Fruit fly (Drosophila melanogaster): ENCODE results near the gene CG14613.
A peak's percentile ranks its signal among the peaks of the same experiment; 100 is the strongest.

The CG14613 gene

dm6 chrX:22479207-22479820 is 7.5 kb upstream of the CG14613 start:
- peak; percentile 34 for TF ChIP-seq CG17801 (GFP tag; optimal IDR thresholded peaks at IDR 0.05; ENCODE audit: partially characterized antibody)

- TF ChIP-seq CG17801 (GFP tag; optimal IDR thresholded peaks at IDR 0.05; ENCODE audit: partially characterized antibody) = no peak
Observed at dm6 chrX:22477689-22478590, 6.1 kb upstream of the CG14613 start.

dm6 chrX:22474881-22475280 is 3.1 kb upstream of the CG14613 start:
- no peak for TF ChIP-seq CG17801 (GFP tag; optimal IDR thresholded peaks at IDR 0.05; ENCODE audit: partially characterized antibody)

- TF ChIP-seq CG17801 (GFP tag; optimal IDR thresholded peaks at IDR 0.05; ENCODE audit: partially characterized antibody) = no peak
Observed at dm6 chrX:22473520-22473919, 1.7 kb upstream of the CG14613 start, which contains the start of gene CG14618. Gene CG14618, plus strand, starts transcription at chrX:22473698.

dm6 chrX:22461218-22461760 is 10.5 kb downstream of the CG14613 start:
- no peak for TF ChIP-seq CG17801 (GFP tag; optimal IDR thresholded peaks at IDR 0.05; ENCODE audit: partially characterized antibody)

dm6 chrX:22456180-22456948 is 15.5 kb downstream of the CG14613 start:
- TF ChIP-seq CG17801 (GFP tag; optimal IDR thresholded peaks at IDR 0.05; ENCODE audit: partially characterized antibody) = no peak

- no peak for TF ChIP-seq CG17801 (GFP tag; optimal IDR thresholded peaks at IDR 0.05; ENCODE audit: partially characterized antibody)
Observed at dm6 chrX:22455509-22456179, 16.2 kb downstream of the CG14613 start, which contains the start of gene Usp2. Gene Usp2, plus strand, starts transcription at chrX:22455803.

dm6 chrX:22455023-22455422 is 16.8 kb downstream of the CG14613 start, which contains the start of gene wap:
Gene wap, minus strand, starts transcription at chrX:22455422.
- TF ChIP-seq CG17801 (GFP tag; optimal IDR thresholded peaks at IDR 0.05; ENCODE audit: partially characterized antibody) = no peak

dm6 chrX:22449191-22449787 is 22.5 kb downstream of the CG14613 start, which contains the start of the genes CG14615 and tilB:
Gene CG14615, minus strand, starts transcription at chrX:22449491.
Gene tilB, plus strand, starts transcription at chrX:22449737.
- no peak for TF ChIP-seq CG17801 (GFP tag; optimal IDR thresholded peaks at IDR 0.05; ENCODE audit: partially characterized antibody)

- no peak for TF ChIP-seq CG17801 (GFP tag; optimal IDR thresholded peaks at IDR 0.05; ENCODE audit: partially characterized antibody)
Observed at dm6 chrX:22443954-22444910, 27.6 kb downstream of the CG14613 start, which contains the start of gene CG14621. Gene CG14621, plus strand, starts transcription at chrX:22444227.

dm6 chrX:22443518-22443917 is 28.3 kb downstream of the CG14613 start:
- TF ChIP-seq CG17801 (GFP tag; optimal IDR thresholded peaks at IDR 0.05; ENCODE audit: partially characterized antibody) = no peak

dm6 chrX:22443046-22443445 is 28.8 kb downstream of the CG14613 start:
- no peak for TF ChIP-seq CG17801 (GFP tag; optimal IDR thresholded peaks at IDR 0.05; ENCODE audit: partially characterized antibody)

Measured in ovary, adult (tissue).